Fruit fly (Drosophila melanogaster): ENCODE data around the gene CG12375.

CG12375 gene

dm6 chr2L:8156682-8157081, 30.0 kb upstream of the CG12375 start (continued):
- peak; percentile 4 for TF ChIP-seq nom (GFP tag; optimal IDR thresholded peaks at IDR 0.05)
- peak; percentile 71 to 76 for TF ChIP-seq dpn (GFP tag; optimal IDR thresholded peaks at IDR 0.05)
- TF ChIP-seq cwo (GFP tag; optimal IDR thresholded peaks at IDR 0.05) = peak; percentile 21
- no peak for TF ChIP-seq CG7963 (GFP tag; IDR thresholded peaks at IDR 0.05; ENCODE audit: partially characterized antibody)
- TF ChIP-seq tx (GFP tag; optimal IDR thresholded peaks at IDR 0.05) = peak; percentile 58
- peak; percentile 46 for TF ChIP-seq corto (GFP tag; optimal IDR thresholded peaks at IDR 0.05)
- TF ChIP-seq CG13123 (GFP tag; optimal IDR thresholded peaks at IDR 0.05) = peak; percentile 24
- peak; percentile 69 for TF ChIP-seq Side (GFP tag; optimal IDR thresholded peaks at IDR 0.05)
- peak; percentile 43 for TF ChIP-seq p53 (GFP tag; optimal IDR thresholded peaks at IDR 0.05)
- TF ChIP-seq CG12659 (GFP tag; optimal IDR thresholded peaks at IDR 0.05) = peak; percentile 66
- peak; percentile 27; the same call in 1 of the 3 replicates for TF ChIP-seq HLH4C (GFP tag; IDR thresholded peaks at IDR 0.05; ENCODE audit: partially characterized antibody)
- TF ChIP-seq Ets97D (GFP tag; optimal IDR thresholded peaks at IDR 0.05) = peak; percentile 76
- TF ChIP-seq CG8089 (GFP tag; optimal IDR thresholded peaks at IDR 0.05) = peak; percentile 28
- TF ChIP-seq CG1602 (GFP tag; optimal IDR thresholded peaks at IDR 0.05) = no peak
- TF ChIP-seq lbe (GFP tag; optimal IDR thresholded peaks at IDR 0.05) = peak; percentile 60
- peak; percentile 61 for TF ChIP-seq CG9215 (GFP tag; IDR thresholded peaks at IDR 0.05)
- peak; percentile 76 for TF ChIP-seq Fer3 (tag; optimal IDR thresholded peaks at IDR 0.05)
- peak; percentile 76 for TF ChIP-seq bab2 (GFP tag; optimal IDR thresholded peaks at IDR 0.05)
- TF ChIP-seq ato (GFP tag; IDR thresholded peaks at IDR 0.05; ENCODE audit: partially characterized antibody) = no peak
- peak; percentile 64 for TF ChIP-seq E2f1 (GFP tag; IDR thresholded peaks at IDR 0.05)
- peak; percentile 75 for TF ChIP-seq CG2712 (tag; optimal IDR thresholded peaks at IDR 0.05)
- peak; percentile 91 for TF ChIP-seq Ets65A (GFP tag)
- TF ChIP-seq PHDP (tag; optimal IDR thresholded peaks at IDR 0.05) = peak; percentile 76
- peak; percentile 7 for TF ChIP-seq CG10274 (GFP tag; optimal IDR thresholded peaks at IDR 0.05)
- peak; percentile 42 for TF ChIP-seq Vsx1 (GFP tag; optimal IDR thresholded peaks at IDR 0.05)
- 0 out of 2 replicates have a peak, but pooled peaks have one; percentile 8 for TF ChIP-seq CG1024 (GFP tag; IDR thresholded peaks at IDR 0.05)
- TF ChIP-seq CG5180 (GFP tag; optimal IDR thresholded peaks at IDR 0.05) = no peak
- no peak for TF ChIP-seq psq (GFP tag; optimal IDR thresholded peaks at IDR 0.05)
- 0 out of 3 replicates have a peak, but pooled peaks have one; percentile 56 for TF ChIP-seq so (GFP tag; IDR thresholded peaks at IDR 0.05)
- TF ChIP-seq CG14050 (GFP tag; IDR thresholded peaks at IDR 0.05) = peak; percentile 65
- TF ChIP-seq nerfin-2 (GFP tag; IDR thresholded peaks at IDR 0.05; ENCODE audit: partially characterized antibody) = no peak
- no peak for TF ChIP-seq CG31365 (tag; optimal IDR thresholded peaks at IDR 0.05)
- no peak for TF ChIP-seq dati (GFP tag; IDR thresholded peaks at IDR 0.05)
- peak; percentile 69 for TF ChIP-seq nerfin-1 (tag; optimal IDR thresholded peaks at IDR 0.05)
- TF ChIP-seq hb (GFP tag; IDR thresholded peaks at IDR 0.05; ENCODE audit: partially characterized antibody) = no peak
- TF ChIP-seq Atf3 (GFP tag; optimal IDR thresholded peaks at IDR 0.05) = peak; percentile 8
- no peak for TF ChIP-seq CG11456 (GFP tag; IDR thresholded peaks at IDR 0.05)
- no peak for TF ChIP-seq Lim3 (GFP tag; IDR thresholded peaks at IDR 0.05)
- TF ChIP-seq Hand (GFP tag; optimal IDR thresholded peaks at IDR 0.05) = no peak
- peak; percentile 68 for TF ChIP-seq dmrt99B (tag; optimal IDR thresholded peaks at IDR 0.05)
- TF ChIP-seq CG10431 (GFP tag; optimal IDR thresholded peaks at IDR 0.05) = no peak
- no peak for TF ChIP-seq gt (GFP tag; IDR thresholded peaks at IDR 0.05)
- peak; percentile 70 for TF ChIP-seq Drgx (GFP tag; IDR thresholded peaks at IDR 0.05)
- peak; percentile 69 for TF ChIP-seq CG8924 (tag; optimal IDR thresholded peaks at IDR 0.05)
- TF ChIP-seq CG12942 (GFP tag; optimal IDR thresholded peaks at IDR 0.05) = peak; percentile 58
- no peak for TF ChIP-seq eve (GFP tag; optimal IDR thresholded peaks at IDR 0.05)
- TF ChIP-seq zf30C (GFP tag; optimal IDR thresholded peaks at IDR 0.05) = no peak
- TF ChIP-seq fd3F (GFP tag; optimal IDR thresholded peaks at IDR 0.05) = peak; percentile 40
- TF ChIP-seq CG8388 (GFP tag; optimal IDR thresholded peaks at IDR 0.05) = peak; percentile 41
- peak; percentile 73 for TF ChIP-seq Dad (GFP tag; optimal IDR thresholded peaks at IDR 0.05)
